Worm (Caenorhabditis elegans) whole organism, early embryonic: Measurements from ENCODE around the gene fnta-1.

Experiments
- F13C5.2 ChIP-seq: sonication (generic microtip); optimal IDR thresholded peaks from 2 replicates; lab custom pipeline; 2017; ENCODE audit warnings: mild to moderate bottlenecking, missing genetic modification characterization, inconsistent platforms, missing compliant biosample characterization
- ama-1 ChIP-seq: fragments of 150-350 bp; optimal IDR thresholded peaks from 2 replicates; lab custom pipeline; 2014
- scrt-1 ChIP-seq: fragments of 200-800 bp; sonication (Bioruptor generic); IDR thresholded peaks from 2 replicates; pipeline ENCODE4 v1.3.6; 2022; ENCODE audit warnings: missing genetic modification characterization, missing compliant biosample characterization

DNA sequence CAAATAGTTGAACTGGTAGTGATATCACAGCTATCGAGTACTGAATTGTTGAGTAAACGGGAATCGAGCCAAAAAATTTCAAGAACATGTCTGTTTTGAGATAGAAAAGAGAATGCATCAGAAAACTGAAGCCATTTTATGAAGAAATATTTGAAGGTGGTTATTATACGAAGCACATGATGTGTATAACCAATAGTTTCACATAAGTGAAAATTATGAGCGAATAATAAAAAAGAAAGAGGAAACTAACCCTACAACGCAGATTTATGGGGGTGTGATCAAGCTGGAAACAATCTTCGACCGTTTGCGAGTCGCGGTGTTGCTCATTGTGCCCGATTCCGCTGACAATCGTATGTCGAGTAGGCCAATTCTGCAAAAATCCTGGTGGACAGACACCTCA is 33.2 kb upstream of the fnta-1 start, which contains the start of gene srh-282:
- no peak for TF ChIP-seq ama-1 (lab: Kevin White, UChicago)
- no peak for TF ChIP-seq scrt-1 (GFP tag; lab: Robert Waterston, UW)
- no peak for TF ChIP-seq F13C5.2 (tag; lab: Kevin White, UChicago)
